Fruit fly (Drosophila melanogaster) whole organism: ENCODE measurements around the gene Chrac-16.

ENCODE experiments used
- pan ChIP-seq: fragments of >200 bp; optimal IDR thresholded peaks from 2 replicates; lab custom pipeline; 2017
- psq ChIP-seq: fragments of >200 bp; optimal IDR thresholded peaks from 2 replicates; lab custom pipeline; 2017
- usp ChIP-seq: fragments of >200 bp; optimal IDR thresholded peaks from 2 replicates; lab custom pipeline; 2017; ENCODE audit warnings: missing biosample characterization, missing genetic modification characterization, mixed read lengths

dm6 chrX:11984987-11985386 lies 32.8 kb downstream of the Chrac-16 start, which contains the start of gene cac:
- TF ChIP-seq usp = no peak
- TF ChIP-seq psq = no peak
- no peak for TF ChIP-seq pan (lab: Kevin White, UChicago)
